Worm (Caenorhabditis elegans) whole organism, L4 larva: Measurements from ENCODE around the gene B0495.5.

Experiments
- D1046.2 ChIP-seq: fragments of 200-800 bp; sonication (Bioruptor generic); IDR thresholded peaks from 2 replicates; pipeline ENCODE4 v1.3.6; 2022; ENCODE audit warnings: missing genetic modification characterization, missing compliant biosample characterization
- T26A8.4 ChIP-seq: fragments of 200-800 bp; sonication (Bioruptor generic); IDR thresholded peaks from 2 replicates; pipeline ENCODE4 v1.3.6; 2022; ENCODE audit warnings: missing genetic modification characterization, missing compliant biosample characterization
- Y5F2A.4 ChIP-seq: fragments of 200-800 bp; sonication (Bioruptor generic); optimal IDR thresholded peaks from 2 replicates; lab custom pipeline; 2018; ENCODE audit warnings: mild to moderate bottlenecking, missing genetic modification characterization, missing compliant biosample characterization
- ZK337.2 ChIP-seq: fragments of 200-800 bp; sonication (Bioruptor generic); IDR thresholded peaks from 2 replicates; pipeline ENCODE4 v1.3.6; 2022; ENCODE audit warnings: missing genetic modification reagents, missing genetic modification characterization, missing compliant biosample characterization
- aly-2 ChIP-seq: sonication (generic microtip); optimal IDR thresholded peaks from 2 replicates; lab custom pipeline; 2018; ENCODE audit warnings: missing biosample characterization, missing genetic modification characterization
- ama-1 ChIP-seq: fragments of 150-350 bp; optimal IDR thresholded peaks from 2 replicates; lab custom pipeline; 2014; ENCODE audit warnings: inconsistent platforms, mixed read lengths
- arid-1 ChIP-seq: fragments of 200-800 bp; sonication (Bioruptor generic); conservative IDR thresholded peaks from 2 replicates; pipeline ENCODE4 v1.3.6; 2022; ENCODE audit warnings: missing genetic modification reagents, missing genetic modification characterization, missing compliant biosample characterization
- attf-4 ChIP-seq: sonication (generic microtip); optimal IDR thresholded peaks from 3 replicates; lab custom pipeline; 2017; ENCODE audit warnings: missing biosample characterization, missing genetic modification characterization
- ceh-20 ChIP-seq: fragments of 200-800 bp; sonication (Bioruptor generic); IDR thresholded peaks from 2 replicates; pipeline ENCODE4 v1.3.6; 2022; ENCODE audit warnings: missing genetic modification reagents, missing genetic modification characterization, missing compliant biosample characterization
- ceh-32 ChIP-seq: sonication (generic microtip); optimal IDR thresholded peaks from 2 replicates; lab custom pipeline; 2016; ENCODE audit warnings: mild to moderate bottlenecking, missing genetic modification characterization, missing compliant biosample characterization; ENCODE audit not compliant: poor library complexity
- ceh-44 ChIP-seq: fragments of 200-800 bp; sonication (Bioruptor generic); IDR thresholded peaks from 2 replicates; pipeline ENCODE4 v1.3.6; 2022; ENCODE audit warnings: missing genetic modification reagents, missing genetic modification characterization, missing compliant biosample characterization
- ceh-62 ChIP-seq: sonication (generic microtip); optimal IDR thresholded peaks from 2 replicates; lab custom pipeline; 2017; ENCODE audit warnings: missing biosample characterization, missing genetic modification characterization
- cey-2 ChIP-seq: sonication (generic microtip); optimal IDR thresholded peaks from 3 replicates; lab custom pipeline; 2017; ENCODE audit warnings: missing genetic modification characterization, mild to moderate bottlenecking, missing compliant biosample characterization, antibody characterized with exemption, borderline replicate concordance; ENCODE audit not compliant: insufficient read depth
- ctbp-1 ChIP-seq: fragments of 200-800 bp; sonication (Bioruptor generic); IDR thresholded peaks from 2 replicates; pipeline ENCODE4 v1.3.6; 2022; ENCODE audit warnings: missing genetic modification reagents, missing genetic modification characterization, missing compliant biosample characterization
- daf-16 ChIP-seq, 3 experiments: sonication (generic microtip); optimal IDR thresholded peaks; 2 replicates each; lab custom pipeline; 2016 to 2017; ENCODE audit warnings: missing genetic modification characterization in 3 of 3, missing genetic modification reagents in 3 of 3, mild to moderate bottlenecking in 2 of 3, missing compliant biosample characterization in 2 of 3, missing biosample characterization in 1 of 3, moderate library complexity in 1 of 3
- daf-8 ChIP-seq: fragments of 200-800 bp; sonication (Bioruptor generic); IDR thresholded peaks from 2 replicates; pipeline ENCODE4 v1.3.6; 2022; ENCODE audit warnings: missing genetic modification characterization, missing compliant biosample characterization
- dmd-9 ChIP-seq: fragments of 200-800 bp; sonication (Bioruptor generic); IDR thresholded peaks from 2 replicates; pipeline ENCODE4 v1.3.6; 2022; ENCODE audit warnings: missing genetic modification reagents, missing genetic modification characterization, missing compliant biosample characterization
- duxl-1 ChIP-seq: sonication (generic microtip); optimal IDR thresholded peaks from 2 replicates; lab custom pipeline; 2016; ENCODE audit warnings: mild to moderate bottlenecking, missing genetic modification characterization, moderate library complexity, missing compliant biosample characterization; ENCODE audit not compliant: poor library complexity
- egl-27 ChIP-seq: sonication (generic microtip); optimal IDR thresholded peaks from 3 replicates; lab custom pipeline; 2017; ENCODE audit warnings: missing biosample characterization, missing genetic modification reagents, missing genetic modification characterization
- fkh-10 ChIP-seq: fragments of 150-350 bp; optimal IDR thresholded peaks from 2 replicates; lab custom pipeline; 2014; ENCODE audit warnings: missing biosample characterization, missing genetic modification reagents, missing genetic modification characterization
- fos-1 ChIP-seq: fragments of 150-350 bp; optimal IDR thresholded peaks from 2 replicates; lab custom pipeline; 2014; ENCODE audit warnings: missing biosample characterization, missing genetic modification characterization
- gei-8 ChIP-seq: fragments of 200-800 bp; sonication (Bioruptor generic); optimal IDR thresholded peaks from 2 replicates; lab custom pipeline; 2018; ENCODE audit warnings: mild to moderate bottlenecking, missing genetic modification characterization, missing compliant biosample characterization
- hif-1 ChIP-seq, 2 experiments: sonication (generic microtip); optimal IDR thresholded peaks; 2 replicates each; lab custom pipeline; 2016 to 2017; ENCODE audit warnings: missing compliant biosample characterization in 2 of 2, missing genetic modification characterization in 2 of 2, missing genetic modification reagents in 2 of 2, missing genotype in 2 of 2, mild to moderate bottlenecking in 1 of 2
- hlh-11 ChIP-seq: fragments of 200-800 bp; sonication (Bioruptor generic); optimal IDR thresholded peaks from 2 replicates; lab custom pipeline; 2018; ENCODE audit warnings: mild to moderate bottlenecking, missing genetic modification characterization, missing compliant biosample characterization
- lin-15B ChIP-seq: fragments of 150-350 bp; sonication (generic microtip); optimal IDR thresholded peaks from 3 replicates; lab custom pipeline; 2014; ENCODE audit warnings: missing biosample characterization, missing genetic modification characterization
- lin-38 ChIP-seq: fragments of 200-800 bp; sonication (Bioruptor generic); IDR thresholded peaks from 2 replicates; pipeline ENCODE4 v1.3.6; 2022; ENCODE audit warnings: missing genetic modification reagents, missing genetic modification characterization, missing compliant biosample characterization
- lin-39 ChIP-seq: fragments of 150-350 bp; optimal IDR thresholded peaks from 2 replicates; lab custom pipeline; 2014; ENCODE audit warnings: missing biosample characterization, missing genetic modification reagents, missing genetic modification characterization
- lir-3 ChIP-seq: sonication (generic microtip); optimal IDR thresholded peaks from 2 replicates; lab custom pipeline; 2016; ENCODE audit warnings: mild to moderate bottlenecking, missing genetic modification characterization, missing compliant biosample characterization
- lsy-2 ChIP-seq, 2 experiments: fragments of 150-350 bp in 1 of 2; sonication (generic microtip) in 1 of 2; optimal IDR thresholded peaks; 2 replicates each; lab custom pipeline; 2014 to 2017; ENCODE audit warnings: missing biosample characterization in 2 of 2, missing genetic modification characterization in 2 of 2
- madf-5 ChIP-seq, 2 experiments: fragments of 200-800 bp; sonication (Bioruptor generic); IDR thresholded peaks; 2 replicates each; pipeline ENCODE4 v1.3.6; 2022; ENCODE audit warnings: missing compliant biosample characterization in 2 of 2, missing genetic modification characterization in 2 of 2
- mdl-1 ChIP-seq, 2 experiments: fragments of 150-350 bp in 1 of 2; sonication (generic microtip) in 1 of 2; optimal IDR thresholded peaks; 2 replicates each; lab custom pipeline; 2014 to 2017; ENCODE audit warnings: missing biosample characterization in 2 of 2, missing genetic modification characterization in 2 of 2
- mdt-29 ChIP-seq: fragments of 200-800 bp; sonication (Bioruptor generic); IDR thresholded peaks from 2 replicates; pipeline ENCODE4 v1.3.6; 2022; ENCODE audit warnings: missing genetic modification reagents, missing genetic modification characterization, missing compliant biosample characterization
- mep-1 ChIP-seq: fragments of 150-350 bp; sonication (generic microtip); optimal IDR thresholded peaks from 3 replicates; lab custom pipeline; 2014; ENCODE audit warnings: missing biosample characterization, missing genetic modification characterization
- mes-2 ChIP-seq: sonication (generic microtip); optimal IDR thresholded peaks from 2 replicates; lab custom pipeline; 2016; ENCODE audit warnings: missing genotype, mild to moderate bottlenecking, missing genetic modification characterization, missing compliant biosample characterization; ENCODE audit not compliant: poor library complexity, severe bottlenecking
- nhr-10 ChIP-seq: fragments of 150-350 bp; optimal IDR thresholded peaks from 2 replicates; lab custom pipeline; 2014; ENCODE audit warnings: missing biosample characterization, missing genetic modification characterization
- nhr-48 ChIP-seq: sonication (generic microtip); optimal IDR thresholded peaks from 2 replicates; lab custom pipeline; 2016; ENCODE audit warnings: mild to moderate bottlenecking, missing genetic modification characterization, missing compliant biosample characterization
- pha-4 ChIP-seq, 2 experiments: fragments of 150-350 bp in 1 of 2; fragments of 200-800 bp in 1 of 2; sonication (Bioruptor generic) in 1 of 2; IDR thresholded peaks in 1 of 2; optimal IDR thresholded peaks in 1 of 2; 2 replicates each; pipeline versions ENCODE4 v1.3.6 to Lab custom; 2014 to 2022; ENCODE audit warnings: missing genetic modification characterization in 2 of 2, missing genetic modification reagents in 2 of 2, missing biosample characterization in 1 of 2, missing compliant biosample characterization in 1 of 2
- php-3 ChIP-seq: fragments of 200-800 bp; sonication (Bioruptor generic); IDR thresholded peaks from 2 replicates; pipeline ENCODE4 v1.3.6; 2022; ENCODE audit warnings: missing genetic modification reagents, missing genetic modification characterization, missing compliant biosample characterization
- snpc-1.2 ChIP-seq: fragments of 200-800 bp; sonication (Bioruptor generic); IDR thresholded peaks from 2 replicates; pipeline ENCODE4 v1.3.6; 2022; ENCODE audit warnings: missing genetic modification reagents, missing genetic modification characterization, missing compliant biosample characterization
- spr-1 ChIP-seq: sonication (generic microtip); optimal IDR thresholded peaks from 2 replicates; lab custom pipeline; 2016; ENCODE audit warnings: mild to moderate bottlenecking, missing genetic modification characterization, missing compliant biosample characterization
- tra-1 ChIP-seq: fragments of 200-800 bp; sonication (Bioruptor generic); IDR thresholded peaks from 2 replicates; pipeline ENCODE4 v1.3.6; 2022; ENCODE audit warnings: missing genetic modification reagents, missing genetic modification characterization, missing compliant biosample characterization
- unc-62 ChIP-seq, 3 experiments: fragments of 150-350 bp in 1 of 3; sonication (generic microtip); optimal IDR thresholded peaks in 2 of 3; peaks in 1 of 3; 1 replicate in 1 of 3; 2 replicates in 2 of 3; lab custom pipeline; 2014 to 2017; ENCODE audit warnings: missing biosample characterization in 3 of 3, missing genetic modification characterization in 3 of 3, missing genetic modification reagents in 3 of 3, missing genotype in 1 of 3
- zag-1 ChIP-seq: fragments of 150-350 bp; optimal IDR thresholded peaks from 2 replicates; lab custom pipeline; 2014; ENCODE audit warnings: missing biosample characterization, missing genetic modification characterization
- zip-2 ChIP-seq: fragments of 150-350 bp; optimal IDR thresholded peaks from 2 replicates; lab custom pipeline; 2014; ENCODE audit warnings: missing biosample characterization, missing genetic modification characterization
- ztf-11 ChIP-seq: fragments of 150-350 bp; optimal IDR thresholded peaks from 2 replicates; lab custom pipeline; 2014; ENCODE audit warnings: missing biosample characterization, missing genetic modification characterization

The B0495.5 gene

DNA sequence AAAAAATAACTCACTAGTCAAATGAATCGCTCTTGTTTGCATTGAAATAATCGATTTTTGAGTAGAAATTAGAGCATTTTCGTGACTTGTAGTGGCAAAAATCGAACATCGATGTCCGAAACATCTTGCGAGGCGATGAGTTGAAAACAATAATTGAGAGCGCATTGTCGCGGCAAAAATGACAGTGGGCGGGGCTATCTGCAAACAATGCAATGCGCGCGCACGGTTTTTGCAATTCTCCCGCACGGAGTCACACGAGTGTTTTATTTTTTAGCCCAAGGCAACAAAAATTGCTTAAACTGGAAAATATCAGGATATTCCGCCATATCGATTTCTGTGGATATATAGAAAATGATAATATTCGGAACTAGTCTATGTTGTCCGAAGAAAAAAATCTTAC lies 10.2 kb upstream of the B0495.5 start, which contains the start of gene B0495.9 (continued):
- no peak for TF ChIP-seq daf-16 (GFP tag; optimal IDR thresholded peaks at IDR 0.05; lab: Kevin White, UChicago)
- TF ChIP-seq daf-16 (tag; optimal IDR thresholded peaks at IDR 0.05; lab: Kevin White, UChicago), result no peak
- 0 out of 2 replicates have a peak, but pooled peaks have one; percentile 15 for TF ChIP-seq php-3 (GFP tag; lab: Robert Waterston, UW)
- peak; percentile 92 for TF ChIP-seq mes-2 (tag; lab: Kevin White, UChicago)
- TF ChIP-seq unc-62 (GFP tag; optimal IDR thresholded peaks at IDR 0.05 in 1 of 2; lab: Kevin White, UChicago), result peak in 1 of 2 experiments; percentile 21
- no peak for TF ChIP-seq unc-62 (tag; optimal IDR thresholded peaks at IDR 0.05; lab: Kevin White, UChicago)
- TF ChIP-seq lsy-2 (tag; optimal IDR thresholded peaks at IDR 0.05; lab: Kevin White, UChicago), result peak in 1 of 2 experiments; percentile 52
- TF ChIP-seq cey-2, result no peak
- no peak for TF ChIP-seq egl-27 (tag; lab: Kevin White, UChicago)
- TF ChIP-seq dmd-9 (GFP tag; lab: Robert Waterston, UW), result 0 out of 2 replicates have a peak, but pooled peaks have one; percentile 17

- no peak for TF ChIP-seq fos-1 (tag; lab: Kevin White, UChicago)
- TF ChIP-seq lin-15B (tag; lab: Kevin White, UChicago), result no peak
- no peak for TF ChIP-seq ama-1
- TF ChIP-seq duxl-1, result no peak
- no peak for TF ChIP-seq nhr-10
- no peak for TF ChIP-seq zag-1 (tag; lab: Kevin White, UChicago)
- TF ChIP-seq egl-27 (tag; lab: Kevin White, UChicago), result no peak
- TF ChIP-seq D1046.2 (GFP tag; lab: Robert Waterston, UW), result no peak
- no peak for TF ChIP-seq lin-39 (tag; lab: Kevin White, UChicago)
Measured at ce11 chrII:7707383-7707782, 9.1 kb upstream of the B0495.5 start, which contains the start of gene luc-7L. Gene luc-7L (minus strand): TSS chrII:7707483.

DNA sequence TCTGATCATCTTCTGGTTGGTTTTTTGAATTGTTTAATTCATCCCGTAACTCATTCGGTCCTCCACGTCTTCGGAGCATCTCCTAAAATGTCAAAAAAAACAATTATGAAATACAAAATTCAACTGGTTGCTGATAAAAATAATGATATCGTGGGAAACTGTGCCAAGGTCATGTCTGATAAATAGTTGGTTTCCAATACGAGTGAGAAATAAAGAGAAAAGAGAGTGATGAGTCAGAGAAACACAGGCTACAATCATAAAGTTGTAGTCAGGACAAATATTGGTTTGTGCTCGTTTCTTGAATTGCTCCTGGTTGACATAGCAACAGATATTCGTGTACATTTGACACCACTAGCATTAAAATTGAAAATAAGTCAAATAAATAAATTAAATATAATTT lies 6.8 kb upstream of the B0495.5 start, which contains the start of gene B0495.7:
B0495.7 (minus strand) TSS at position 82 of the 400 bp plus-strand sequence.
- TF ChIP-seq D1046.2 (GFP tag; lab: Robert Waterston, UW), result no peak
- TF ChIP-seq mep-1 (tag; lab: Kevin White, UChicago), result no peak
- peak; percentile 48 for TF ChIP-seq hlh-11 (tag; lab: Kevin White, UChicago)
- no peak for TF ChIP-seq mdt-29 (GFP tag; lab: Robert Waterston, UW)
- no peak for TF ChIP-seq ceh-62
- no peak for TF ChIP-seq ZK337.2 (GFP tag; lab: Robert Waterston, UW)
- no peak for TF ChIP-seq nhr-10
- TF ChIP-seq dmd-9 (GFP tag; lab: Robert Waterston, UW), result no peak
- TF ChIP-seq aly-2, result no peak
- TF ChIP-seq fkh-10 (GFP tag; lab: Kevin White, UChicago), result no peak
- TF ChIP-seq ztf-11 (tag; lab: Kevin White, UChicago), result no peak
- no peak for TF ChIP-seq daf-8 (GFP tag; lab: Robert Waterston, UW)
- no peak for TF ChIP-seq arid-1 (GFP tag; lab: Robert Waterston, UW)
- no peak for TF ChIP-seq ceh-32
- TF ChIP-seq zag-1 (tag; lab: Kevin White, UChicago), result no peak
- no peak for TF ChIP-seq Y5F2A.4 (GFP tag; lab: Kevin White, UChicago)
- no peak for TF ChIP-seq nhr-48 (tag; lab: Kevin White, UChicago)
- no peak for TF ChIP-seq pha-4 (GFP tag; IDR thresholded peaks at IDR 0.05; lab: Robert Waterston, UW)
- TF ChIP-seq pha-4 (tag; optimal IDR thresholded peaks at IDR 0.05; lab: Kevin White, UChicago), result no peak
- no peak for TF ChIP-seq zip-2 (tag; lab: Kevin White, UChicago)
- no peak for TF ChIP-seq ceh-44 (GFP tag; lab: Robert Waterston, UW)
- no peak for TF ChIP-seq hif-1 (tag; optimal IDR thresholded peaks at IDR 0.05; lab: Kevin White, UChicago)
- TF ChIP-seq ceh-20 (GFP tag; lab: Robert Waterston, UW), result no peak
- TF ChIP-seq tra-1 (GFP tag; lab: Robert Waterston, UW), result no peak
- no peak for TF ChIP-seq ctbp-1 (GFP tag; lab: Robert Waterston, UW)
- no peak for TF ChIP-seq T26A8.4
- no peak for TF ChIP-seq lir-3 (tag; lab: Kevin White, UChicago)
- no peak for TF ChIP-seq mdl-1 (tag; optimal IDR thresholded peaks at IDR 0.05; lab: Kevin White, UChicago)
- no peak for TF ChIP-seq madf-5 (GFP tag; IDR thresholded peaks at IDR 0.05; lab: Robert Waterston, UW)
- no peak for TF ChIP-seq spr-1 (tag; lab: Kevin White, UChicago)
- TF ChIP-seq fos-1 (tag; lab: Kevin White, UChicago), result no peak
- no peak for TF ChIP-seq snpc-1.2
- TF ChIP-seq gei-8, result no peak
- TF ChIP-seq lin-38, result 0 out of 2 replicates have a peak, but pooled peaks have one; percentile 40
- TF ChIP-seq attf-4, result no peak
